Fruit fly (Drosophila melanogaster): Measurements from ENCODE around the gene CG31715.

Gene CG31715

dm6 chr2L:10334854-10335277 is 6.5 kb upstream of the CG31715 start (continued):
- TF ChIP-seq CG12219 (GFP tag; optimal IDR thresholded peaks at IDR 0.05): peak; percentile 75
- TF ChIP-seq ro (GFP tag; IDR thresholded peaks at IDR 0.05): no peak
- TF ChIP-seq CG30403 (GFP tag; optimal IDR thresholded peaks at IDR 0.05): peak; percentile 13
- 0 out of 3 replicates have a peak, but pooled peaks have one; percentile 40 for TF ChIP-seq CG16813 (GFP tag; IDR thresholded peaks at IDR 0.05; ENCODE audit: partially characterized antibody)
- peak; percentile 44 for TF ChIP-seq CG10979 (tag; optimal IDR thresholded peaks at IDR 0.05)
- TF ChIP-seq gem (tag; optimal IDR thresholded peaks at IDR 0.05): peak; percentile 45
- TF ChIP-seq bowl (GFP tag; IDR thresholded peaks at IDR 0.05): no peak; the same call in 1 of the 2 replicates
- peak; percentile 70; the same call in 1 of the 2 replicates for TF ChIP-seq NFAT (GFP tag; IDR thresholded peaks at IDR 0.05)
- peak; percentile 98 for TF ChIP-seq chinmo (GFP tag; IDR thresholded peaks at IDR 0.05; ENCODE audit: partially characterized antibody)
- peak; percentile 65 for TF ChIP-seq CG4707 (GFP tag; optimal IDR thresholded peaks at IDR 0.05)
- peak; percentile 72 for TF ChIP-seq CG17568 (GFP tag; optimal IDR thresholded peaks at IDR 0.05)
- peak; percentile 80 for TF ChIP-seq wek (GFP tag; optimal IDR thresholded peaks at IDR 0.05)
- peak; percentile 16 for TF ChIP-seq eyg (GFP tag; optimal IDR thresholded peaks at IDR 0.05)
- TF ChIP-seq CG1602 (GFP tag; optimal IDR thresholded peaks at IDR 0.05): no peak
- TF ChIP-seq D19B (GFP tag; optimal IDR thresholded peaks at IDR 0.05): peak; percentile 54
- TF ChIP-seq Stat92E (GFP tag; optimal IDR thresholded peaks at IDR 0.05): peak in 1 of 3 experiments; percentile 33
- no peak for TF ChIP-seq Mes4 (GFP tag; optimal IDR thresholded peaks at IDR 0.05)
- TF ChIP-seq CG2712 (tag; optimal IDR thresholded peaks at IDR 0.05): peak; percentile 56
- TF ChIP-seq CG10147 (GFP tag; optimal IDR thresholded peaks at IDR 0.05): peak; percentile 64
- TF ChIP-seq Meics (GFP tag; optimal IDR thresholded peaks at IDR 0.05): peak; percentile 66
- TF ChIP-seq bcd (GFP tag; optimal IDR thresholded peaks at IDR 0.05): no peak
- peak; percentile 53 for TF ChIP-seq CG2875 (GFP tag; optimal IDR thresholded peaks at IDR 0.05)
- TF ChIP-seq CG12299 (tag; optimal IDR thresholded peaks at IDR 0.05): peak; percentile 70
- TF ChIP-seq CG31388 (GFP tag; optimal IDR thresholded peaks at IDR 0.05): no peak
- peak; percentile 51 for TF ChIP-seq lilli (GFP tag; optimal IDR thresholded peaks at IDR 0.05)
- TF ChIP-seq Bdp1 (GFP tag; optimal IDR thresholded peaks at IDR 0.05): no peak
- TF ChIP-seq CG9817 (tag; optimal IDR thresholded peaks at IDR 0.05): no peak
- TF ChIP-seq al (GFP tag; IDR thresholded peaks at IDR 0.05): no peak
- TF ChIP-seq CG11696 (GFP tag; IDR thresholded peaks at IDR 0.05): peak; percentile 97
- TF ChIP-seq CG8924 (tag; optimal IDR thresholded peaks at IDR 0.05): peak; percentile 82
- TF ChIP-seq CG4854 (GFP tag; optimal IDR thresholded peaks at IDR 0.05): peak; percentile 32
- TF ChIP-seq Aef1 (GFP tag; IDR thresholded peaks at IDR 0.05): no peak
- peak; percentile 50; the same call in 2 of the 3 replicates for TF ChIP-seq CG17361 (GFP tag; IDR thresholded peaks at IDR 0.05)
- TF ChIP-seq CHES-1-like (GFP tag; optimal IDR thresholded peaks at IDR 0.05): peak; percentile 73
- no peak for TF ChIP-seq klu (GFP tag; IDR thresholded peaks at IDR 0.05)
- TF ChIP-seq CG32772 (GFP tag; IDR thresholded peaks at IDR 0.05): no peak
- TF ChIP-seq CG7271 (tag; optimal IDR thresholded peaks at IDR 0.05): no peak
- no peak for TF ChIP-seq CG30431 (GFP tag; optimal IDR thresholded peaks at IDR 0.05)
- no peak for TF ChIP-seq Dfd (GFP tag; optimal IDR thresholded peaks at IDR 0.05)
- no peak for TF ChIP-seq phol (tag; optimal IDR thresholded peaks at IDR 0.05)
- TF ChIP-seq CG1792 (GFP tag; optimal IDR thresholded peaks at IDR 0.05): peak; percentile 24
- TF ChIP-seq Neu2 (GFP tag; optimal IDR thresholded peaks at IDR 0.05; ENCODE audit: borderline replicate concordance): no peak
- TF ChIP-seq CG31441 (GFP tag; IDR thresholded peaks at IDR 0.05): peak; percentile 49
- peak; percentile 38 for TF ChIP-seq tin (GFP tag; optimal IDR thresholded peaks at IDR 0.05)
- TF ChIP-seq CG18764 (GFP tag; optimal IDR thresholded peaks at IDR 0.05): no peak
- no peak for TF ChIP-seq dimm (GFP tag; IDR thresholded peaks at IDR 0.05)
- peak; percentile 17 for TF ChIP-seq vfl (GFP tag; optimal IDR thresholded peaks at IDR 0.05)
- no peak; the same call in 2 of the 3 replicates for TF ChIP-seq Opbp (GFP tag; IDR thresholded peaks at IDR 0.05; ENCODE audit: partially characterized antibody)
- TF ChIP-seq gsb-n (tag; optimal IDR thresholded peaks at IDR 0.05): peak; percentile 59
- TF ChIP-seq Nf-YB (GFP tag; optimal IDR thresholded peaks at IDR 0.05): peak; percentile 52
